Worm (Caenorhabditis elegans) whole organism, mixed stage, embryonic: Measurements from ENCODE around the gene tpi-1.

Experiments
- bed-3 ChIP-seq: fragments of 200-800 bp; sonication (Bioruptor generic); optimal IDR thresholded peaks from 3 replicates; lab custom pipeline; 2018; ENCODE audit warnings: mild to moderate bottlenecking, missing genetic modification characterization, moderate library complexity, missing compliant biosample characterization
- blmp-1 ChIP-seq: fragments of 150-350 bp; optimal IDR thresholded peaks from 2 replicates; lab custom pipeline; 2014; ENCODE audit warnings: missing biosample characterization, missing genetic modification characterization
- ceh-39 ChIP-seq: fragments of 150-350 bp; optimal IDR thresholded peaks from 2 replicates; lab custom pipeline; 2014; ENCODE audit warnings: missing biosample characterization, missing genetic modification characterization
- ceh-43 ChIP-seq: fragments of 200-800 bp; sonication (Bioruptor generic); optimal IDR thresholded peaks from 2 replicates; lab custom pipeline; 2018; ENCODE audit warnings: mild to moderate bottlenecking, missing genetic modification characterization, moderate library complexity, missing compliant biosample characterization
- ceh-83 ChIP-seq: fragments of 200-800 bp; sonication (Bioruptor generic); optimal IDR thresholded peaks from 2 replicates; lab custom pipeline; 2018; ENCODE audit warnings: mild to moderate bottlenecking, missing genetic modification characterization, missing compliant biosample characterization
- ces-1 ChIP-seq: fragments of 150-350 bp; optimal IDR thresholded peaks from 2 replicates; lab custom pipeline; 2014; ENCODE audit warnings: missing biosample characterization, missing genetic modification reagents, missing genetic modification characterization
- drap-1 ChIP-seq: fragments of 200-800 bp; sonication (Bioruptor generic); optimal IDR thresholded peaks from 3 replicates; lab custom pipeline; 2018; ENCODE audit warnings: mild to moderate bottlenecking, missing genetic modification characterization, missing compliant biosample characterization
- elt-1 ChIP-seq: sonication (generic microtip); optimal IDR thresholded peaks from 2 replicates; lab custom pipeline; 2017; ENCODE audit warnings: missing genetic modification characterization, mild to moderate bottlenecking, missing compliant biosample characterization, antibody characterized with exemption, moderate library complexity, borderline replicate concordance; ENCODE audit not compliant: insufficient read depth
- elt-3 ChIP-seq: fragments of 150-350 bp; optimal IDR thresholded peaks from 2 replicates; lab custom pipeline; 2014; ENCODE audit warnings: missing biosample characterization, missing genetic modification characterization
- flh-1 ChIP-seq: fragments of 200-800 bp; sonication (Bioruptor generic); optimal IDR thresholded peaks from 2 replicates; lab custom pipeline; 2018; ENCODE audit warnings: mild to moderate bottlenecking, missing genetic modification characterization, moderate library complexity, missing compliant biosample characterization
- lin-13 ChIP-seq: fragments of 150-350 bp; optimal IDR thresholded peaks from 2 replicates; lab custom pipeline; 2014; ENCODE audit warnings: missing biosample characterization, missing genetic modification characterization
- lin-32 ChIP-seq: fragments of 200-800 bp; sonication (Bioruptor generic); optimal IDR thresholded peaks from 2 replicates; lab custom pipeline; 2018; ENCODE audit warnings: mild to moderate bottlenecking, missing genetic modification characterization, missing compliant biosample characterization
- lsy-2 ChIP-seq: fragments of 150-350 bp; optimal IDR thresholded peaks from 2 replicates; lab custom pipeline; 2014; ENCODE audit warnings: missing biosample characterization, missing genetic modification characterization
- mab-5 ChIP-seq: fragments of 150-350 bp; optimal IDR thresholded peaks from 2 replicates; lab custom pipeline; 2014; ENCODE audit warnings: missing biosample characterization, missing genetic modification characterization
- mep-1 ChIP-seq: fragments of 150-350 bp; optimal IDR thresholded peaks from 2 replicates; lab custom pipeline; 2017; ENCODE audit warnings: missing biosample characterization, missing genetic modification reagents, missing genetic modification characterization, inconsistent platforms
- mls-2 ChIP-seq: sonication (generic microtip); optimal IDR thresholded peaks from 2 replicates; lab custom pipeline; 2016; ENCODE audit warnings: mild to moderate bottlenecking, missing genetic modification characterization, moderate library complexity, missing compliant biosample characterization
- nhr-12 ChIP-seq: fragments of 150-350 bp; optimal IDR thresholded peaks from 2 replicates; lab custom pipeline; 2014; ENCODE audit warnings: missing biosample characterization, missing genetic modification characterization
- nhr-2 ChIP-seq: fragments of 150-350 bp; optimal IDR thresholded peaks from 2 replicates; lab custom pipeline; 2014; ENCODE audit warnings: missing biosample characterization, missing genetic modification characterization
- nhr-28 ChIP-seq: fragments of 150-350 bp; optimal IDR thresholded peaks from 2 replicates; lab custom pipeline; 2014; ENCODE audit warnings: missing biosample characterization, missing genetic modification characterization
- nhr-76 ChIP-seq: sonication (generic microtip); optimal IDR thresholded peaks from 2 replicates; lab custom pipeline; 2017; ENCODE audit warnings: missing biosample characterization, missing genetic modification characterization
- pha-4 ChIP-seq: fragments of 150-350 bp; optimal IDR thresholded peaks from 2 replicates; lab custom pipeline; 2018; ENCODE audit warnings: missing biosample characterization, missing genetic modification reagents, missing genetic modification characterization
- sem-2 ChIP-seq: fragments of 200-800 bp; sonication (Bioruptor generic); optimal IDR thresholded peaks from 2 replicates; lab custom pipeline; 2018; ENCODE audit warnings: mild to moderate bottlenecking, missing genetic modification characterization, missing compliant biosample characterization
- sptf-1 ChIP-seq: sonication (generic microtip); optimal IDR thresholded peaks from 2 replicates; lab custom pipeline; 2017; ENCODE audit warnings: mild to moderate bottlenecking, missing genetic modification characterization, moderate library complexity, missing compliant biosample characterization
- tbx-8 ChIP-seq: fragments of 200-800 bp; sonication (Bioruptor generic); optimal IDR thresholded peaks from 2 replicates; lab custom pipeline; 2018; ENCODE audit warnings: mild to moderate bottlenecking, missing genetic modification characterization, moderate library complexity, missing compliant biosample characterization
- unc-120 ChIP-seq: sonication (generic microtip); optimal IDR thresholded peaks from 2 replicates; lab custom pipeline; 2017; ENCODE audit warnings: missing genetic modification characterization, missing compliant biosample characterization; ENCODE audit not compliant: poor library complexity, severe bottlenecking
- unc-39 ChIP-seq: fragments of 150-350 bp; optimal IDR thresholded peaks from 2 replicates; lab custom pipeline; 2014; ENCODE audit warnings: missing biosample characterization, missing genetic modification characterization
- unc-62 ChIP-seq: fragments of 150-350 bp; optimal IDR thresholded peaks from 2 replicates; lab custom pipeline; 2014; ENCODE audit warnings: missing biosample characterization, missing genetic modification reagents, missing genetic modification characterization
- zip-8 ChIP-seq: fragments of 150-350 bp; optimal IDR thresholded peaks from 2 replicates; lab custom pipeline; 2014; ENCODE audit warnings: missing biosample characterization, missing genetic modification characterization
- ztf-11 ChIP-seq: fragments of 150-350 bp; optimal IDR thresholded peaks from 2 replicates; lab custom pipeline; 2014; ENCODE audit warnings: missing biosample characterization, missing genetic modification characterization

The tpi-1 gene

ce11 chrII:12055408-12056140 is 16.6 kb upstream of the tpi-1 start:
- TF ChIP-seq drap-1 (GFP tag; lab: Kevin White, UChicago) (no peak), ztf-11 (no peak), flh-1 (no peak)

DNA sequence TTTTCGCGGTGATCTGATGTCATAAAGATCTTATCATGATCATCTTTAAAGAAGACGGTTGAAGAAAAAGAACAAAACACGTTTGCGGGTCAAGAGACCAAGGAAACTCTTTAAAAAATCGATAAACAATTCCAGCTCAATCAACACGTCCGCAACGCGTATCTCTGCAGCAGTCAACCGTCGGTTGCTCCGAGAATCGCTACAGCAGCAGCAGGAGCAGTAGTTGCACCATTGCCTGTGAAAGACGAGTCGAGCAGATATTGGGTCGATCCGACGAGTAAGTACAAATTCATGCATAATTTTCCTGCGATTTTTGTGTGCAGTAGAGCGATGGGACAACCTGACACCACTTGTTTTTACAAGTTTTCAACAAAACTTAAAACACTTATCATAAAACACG is 15.6 kb upstream of the tpi-1 start:
- no peak for TF ChIP-seq nhr-76 (tag; lab: Kevin White, UChicago)
- TF ChIP-seq nhr-12 (tag; lab: Kevin White, UChicago): no peak

- TF ChIP-seq sem-2: no peak
- no peak for TF ChIP-seq nhr-28 (tag; lab: Kevin White, UChicago)
- no peak for TF ChIP-seq elt-1 (tag; lab: Kevin White, UChicago)
- TF ChIP-seq zip-8 (tag; lab: Kevin White, UChicago): no peak
- TF ChIP-seq nhr-12 (tag; lab: Kevin White, UChicago): no peak
These were observed 15.2 kb upstream of the tpi-1 start for ce11 chrII:12054150-12054549.

ce11 chrII:12053486-12053885 is 14.5 kb upstream of the tpi-1 start:
- TF ChIP-seq unc-62 (no peak), elt-3 (tag; lab: Kevin White, UChicago) (peak; percentile 74), pha-4 (tag; lab: Kevin White, UChicago) (no peak), nhr-12 (tag; lab: Kevin White, UChicago) (no peak), mab-5 (tag; lab: Kevin White, UChicago) (no peak)

- TF ChIP-seq pha-4 (tag; lab: Kevin White, UChicago) (no peak), nhr-76 (tag; lab: Kevin White, UChicago) (no peak), ces-1 (GFP tag; lab: Kevin White, UChicago) (no peak), zip-8 (tag; lab: Kevin White, UChicago) (no peak), nhr-28 (tag; lab: Kevin White, UChicago) (no peak), nhr-2 (no peak), ceh-39 (no peak), ceh-43 (GFP tag; lab: Kevin White, UChicago) (no peak), elt-3 (tag; lab: Kevin White, UChicago) (no peak), mep-1 (tag; lab: Kevin White, UChicago) (no peak), ceh-83 (GFP tag; lab: Kevin White, UChicago) (no peak), unc-62 (no peak)
These were observed 14.0 kb upstream of the tpi-1 start for ce11 chrII:12052924-12053323.

- TF ChIP-seq nhr-12 (tag; lab: Kevin White, UChicago): no peak
- no peak for TF ChIP-seq unc-39 (tag; lab: Kevin White, UChicago)
- TF ChIP-seq ceh-83 (GFP tag; lab: Kevin White, UChicago): no peak
- no peak for TF ChIP-seq sem-2
- TF ChIP-seq mls-2 (tag; lab: Kevin White, UChicago): no peak
These were observed 13.2 kb upstream of the tpi-1 start for ce11 chrII:12052136-12052535.

ce11 chrII:12051601-12052000 is 12.7 kb upstream of the tpi-1 start:
- no peak for TF ChIP-seq pha-4 (tag; lab: Kevin White, UChicago)
- no peak for TF ChIP-seq blmp-1 (tag; lab: Kevin White, UChicago)
- TF ChIP-seq unc-39 (tag; lab: Kevin White, UChicago): no peak
- TF ChIP-seq nhr-76 (tag; lab: Kevin White, UChicago): no peak
- no peak for TF ChIP-seq sem-2
- TF ChIP-seq flh-1: no peak
- TF ChIP-seq lsy-2 (tag; lab: Kevin White, UChicago): no peak
- TF ChIP-seq mls-2 (tag; lab: Kevin White, UChicago): no peak
- TF ChIP-seq elt-3 (tag; lab: Kevin White, UChicago): no peak
- no peak for TF ChIP-seq bed-3 (GFP tag; lab: Kevin White, UChicago)
- no peak for TF ChIP-seq lin-32 (GFP tag; lab: Kevin White, UChicago)
- no peak for TF ChIP-seq mep-1 (tag; lab: Kevin White, UChicago)
- TF ChIP-seq lin-13 (tag; lab: Kevin White, UChicago): no peak
- no peak for TF ChIP-seq drap-1 (GFP tag; lab: Kevin White, UChicago)
- no peak for TF ChIP-seq unc-120 (tag; lab: Kevin White, UChicago)
- no peak for TF ChIP-seq ztf-11
- no peak for TF ChIP-seq tbx-8 (GFP tag; lab: Kevin White, UChicago)
- TF ChIP-seq sptf-1 (tag; lab: Kevin White, UChicago): no peak
- TF ChIP-seq unc-62: no peak
